Fruit fly (Drosophila melanogaster): Measurements from ENCODE around the gene sl.
A peak's percentile ranks its signal among the peaks of the same experiment; 100 is the strongest.

The sl gene

DNA sequence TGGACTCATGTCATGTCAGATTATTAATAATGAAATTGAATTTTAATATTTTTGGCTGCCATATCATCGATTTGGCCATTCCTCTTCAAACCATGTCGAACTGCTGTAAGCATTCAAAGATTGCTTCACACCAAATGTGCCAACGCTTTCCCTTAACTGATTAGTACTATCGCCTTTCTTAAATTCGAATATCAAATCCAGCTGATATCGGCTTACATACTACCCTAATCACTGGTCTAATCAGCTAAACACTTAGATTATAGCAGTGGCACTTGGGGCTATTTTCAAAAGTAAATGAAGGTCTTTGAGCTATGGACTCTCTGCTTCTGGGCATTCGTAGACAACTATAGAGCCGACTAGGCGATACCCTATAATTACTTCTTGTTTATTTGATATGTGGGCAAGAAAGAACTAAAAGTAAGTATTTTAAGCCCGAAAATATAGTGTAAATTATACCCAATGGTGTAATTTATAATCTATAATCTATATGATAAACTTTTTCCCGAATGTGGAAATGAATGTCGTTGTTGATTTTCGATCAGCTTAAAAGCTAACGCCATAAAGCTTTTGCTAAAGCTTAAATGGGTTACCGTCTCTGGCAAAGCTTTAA is 53.8 kb downstream of the sl start (continued):
- peak; percentile 34 for TF ChIP-seq CG8281 (tag; optimal IDR thresholded peaks at IDR 0.05)
- TF ChIP-seq ind (GFP tag; optimal IDR thresholded peaks at IDR 0.05), result peak; percentile 78
- TF ChIP-seq CG15514 (GFP tag; optimal IDR thresholded peaks at IDR 0.05), result peak; percentile 79
- no peak for TF ChIP-seq CG11504 (tag; optimal IDR thresholded peaks at IDR 0.05)
- TF ChIP-seq chinmo (GFP tag; IDR thresholded peaks at IDR 0.05; ENCODE audit: partially characterized antibody), result no peak
- peak; percentile 43 for TF ChIP-seq CG7987 (GFP tag; optimal IDR thresholded peaks at IDR 0.05)
- TF ChIP-seq Dip2 (GFP tag; IDR thresholded peaks at IDR 0.05), result no peak
- no peak for TF ChIP-seq Hr39 (optimal IDR thresholded peaks at IDR 0.05)
- TF ChIP-seq CG9932 (GFP tag; IDR thresholded peaks at IDR 0.05), result peak; percentile 72
- TF ChIP-seq E2f2 (GFP tag; IDR thresholded peaks at IDR 0.05), result peak; percentile 56
- TF ChIP-seq zfh1 (GFP tag; IDR thresholded peaks at IDR 0.05), result peak; percentile 28; the same call in 2 of the 3 replicates
- peak; percentile 74; the same call in 2 of the 3 replicates for TF ChIP-seq CG34422 (GFP tag; IDR thresholded peaks at IDR 0.05)
- no peak for TF ChIP-seq croc (GFP tag; conservative IDR thresholded peaks at IDR 0.05)
- peak; percentile 46; the same call in 1 of the 4 replicates for TF ChIP-seq Gug (GFP tag; IDR thresholded peaks at IDR 0.05)
- TF ChIP-seq ham (GFP tag; IDR thresholded peaks at IDR 0.05), result no peak
- no peak for TF ChIP-seq gcm (GFP tag; optimal IDR thresholded peaks at IDR 0.05)
- TF ChIP-seq kay (GFP tag; optimal IDR thresholded peaks at IDR 0.05), result peak; percentile 47
- TF ChIP-seq gem (tag; optimal IDR thresholded peaks at IDR 0.05), result no peak
- peak; percentile 38 for TF ChIP-seq CG3407 (GFP tag; optimal IDR thresholded peaks at IDR 0.05)
- no peak for TF ChIP-seq eve (GFP tag; optimal IDR thresholded peaks at IDR 0.05)
- TF ChIP-seq CG9817 (tag; optimal IDR thresholded peaks at IDR 0.05), result peak; percentile 61
- TF ChIP-seq CG4360 (GFP tag; IDR thresholded peaks at IDR 0.05), result no peak
- TF ChIP-seq CG10979 (tag; optimal IDR thresholded peaks at IDR 0.05), result peak; percentile 59
- TF ChIP-seq CG17361 (GFP tag; IDR thresholded peaks at IDR 0.05), result no peak; the same call in 2 of the 3 replicates
- no peak for TF ChIP-seq emc (GFP tag; optimal IDR thresholded peaks at IDR 0.05)
- TF ChIP-seq ranshi (GFP tag; IDR thresholded peaks at IDR 0.05), result peak; percentile 87
- no peak; the same call in 1 of the 2 replicates for TF ChIP-seq onecut (GFP tag; IDR thresholded peaks at IDR 0.05)
- peak; percentile 98 for TF ChIP-seq D19B (GFP tag; optimal IDR thresholded peaks at IDR 0.05)
- TF ChIP-seq Sox100B (GFP tag; optimal IDR thresholded peaks at IDR 0.05), result no peak
- peak; percentile 86 for TF ChIP-seq Meics (GFP tag; optimal IDR thresholded peaks at IDR 0.05)
- TF ChIP-seq CG15269 (tag; optimal IDR thresholded peaks at IDR 0.05), result peak; percentile 89
- peak; percentile 80 for TF ChIP-seq Xbp1 (GFP tag; optimal IDR thresholded peaks at IDR 0.05)
- no peak for TF ChIP-seq CG15696 (tag; optimal IDR thresholded peaks at IDR 0.05)
- peak; percentile 77 for TF ChIP-seq CG3281 (GFP tag; optimal IDR thresholded peaks at IDR 0.05)
- peak; percentile 65 for TF ChIP-seq Nf-YA (GFP tag; IDR thresholded peaks at IDR 0.05)
- peak; percentile 34; the same call in 1 of the 2 replicates for TF ChIP-seq CG1024 (GFP tag; IDR thresholded peaks at IDR 0.05)
- no peak for TF ChIP-seq CG2199 (GFP tag; IDR thresholded peaks at IDR 0.05)
- no peak for TF ChIP-seq Spps (tag; optimal IDR thresholded peaks at IDR 0.05)
- TF ChIP-seq Dip3 (GFP tag; optimal IDR thresholded peaks at IDR 0.05), result peak; percentile 71
- TF ChIP-seq tio (GFP tag; optimal IDR thresholded peaks at IDR 0.05), result no peak
- peak; percentile 49 for TF ChIP-seq jing (GFP tag; optimal IDR thresholded peaks at IDR 0.05)
- TF ChIP-seq CG8765 (GFP tag; IDR thresholded peaks at IDR 0.05), result no peak
- no peak for TF ChIP-seq cad (GFP tag; optimal IDR thresholded peaks at IDR 0.05)
- TF ChIP-seq nom (GFP tag; optimal IDR thresholded peaks at IDR 0.05), result no peak
- TF ChIP-seq CG7839 (tag; optimal IDR thresholded peaks at IDR 0.05), result peak; percentile 90
- TF ChIP-seq her (GFP tag; optimal IDR thresholded peaks at IDR 0.05), result peak; percentile 36
- TF ChIP-seq CG30431 (GFP tag; optimal IDR thresholded peaks at IDR 0.05), result no peak
- peak; percentile 43; the same call in 1 of the 2 replicates for TF ChIP-seq bowl (GFP tag; IDR thresholded peaks at IDR 0.05)
- TF ChIP-seq ash1 (GFP tag; optimal IDR thresholded peaks at IDR 0.05), result no peak
- TF ChIP-seq CG10462 (GFP tag; optimal IDR thresholded peaks at IDR 0.05), result peak; percentile 43
- peak; percentile 35 for TF ChIP-seq CG9609 (GFP tag; optimal IDR thresholded peaks at IDR 0.05)

Measured in whole organism, embryonic.